Fruit fly (Drosophila melanogaster) whole organism: ENCODE results near the gene CG13678.

Source experiments
- CG8478 ChIP-seq: fragments of >200 bp; optimal IDR thresholded peaks from 2 replicates; lab custom pipeline; 2018; ENCODE audit warnings: inconsistent platforms
- Dll ChIP-seq: fragments of >200 bp; optimal IDR thresholded peaks from 2 replicates; lab custom pipeline; 2017
- pan ChIP-seq: fragments of >200 bp; optimal IDR thresholded peaks from 2 replicates; lab custom pipeline; 2017
- psq ChIP-seq: fragments of >200 bp; optimal IDR thresholded peaks from 2 replicates; lab custom pipeline; 2017
- usp ChIP-seq: fragments of >200 bp; optimal IDR thresholded peaks from 2 replicates; lab custom pipeline; 2017; ENCODE audit warnings: missing biosample characterization, missing genetic modification characterization, mixed read lengths

dm6 chr3L:8189234-8189633 is 32.7 kb upstream of the CG13678 start:
- TF ChIP-seq Dll (lab: Kevin White, UChicago) (no peak), pan (lab: Kevin White, UChicago) (no peak), CG8478 (lab: Kevin White, UChicago) (no peak), psq (no peak), usp (no peak)
